Worm (Caenorhabditis elegans) whole organism, L2 larva: ENCODE measurements around the gene lgg-3.

ENCODE experiments used
- aly-2 ChIP-seq: fragments of 150-350 bp; optimal IDR thresholded peaks from 2 replicates; lab custom pipeline; 2014; ENCODE audit warnings: missing biosample characterization, missing genetic modification characterization
- elt-3 ChIP-seq: sonication (generic microtip); optimal IDR thresholded peaks from 2 replicates; lab custom pipeline; 2017; ENCODE audit warnings: missing biosample characterization, missing genetic modification characterization
- mdl-1 ChIP-seq, 2 experiments: fragments of 150-350 bp in 1 of 2; sonication (generic microtip) in 1 of 2; optimal IDR thresholded peaks; 2 replicates each; lab custom pipeline; 2017; ENCODE audit warnings: missing biosample characterization in 2 of 2, missing genetic modification characterization in 2 of 2
- nhr-10 ChIP-seq: sonication (generic microtip); optimal IDR thresholded peaks from 2 replicates; lab custom pipeline; 2017; ENCODE audit warnings: missing biosample characterization, missing genetic modification characterization
- skn-1 ChIP-seq: sonication (generic microtip); optimal IDR thresholded peaks from 2 replicates; lab custom pipeline; 2017; ENCODE audit warnings: missing biosample characterization, missing genetic modification characterization
- unc-62 ChIP-seq: fragments of 150-350 bp; optimal IDR thresholded peaks from 2 replicates; lab custom pipeline; 2014; ENCODE audit warnings: missing biosample characterization, missing genetic modification reagents, missing genetic modification characterization
- zag-1 ChIP-seq: fragments of 150-350 bp; optimal IDR thresholded peaks from 2 replicates; lab custom pipeline; 2014; ENCODE audit warnings: missing biosample characterization, missing genetic modification characterization

- TF ChIP-seq nhr-10 (tag; lab: Kevin White, UChicago) (no peak), mdl-1 (tag; optimal IDR thresholded peaks at IDR 0.05; lab: Kevin White, UChicago) (no peak), zag-1 (tag; lab: Kevin White, UChicago) (no peak), skn-1 (tag; lab: Kevin White, UChicago) (no peak), aly-2 (tag; lab: Kevin White, UChicago) (no peak), unc-62 (GFP tag; lab: Kevin White, UChicago) (no peak), elt-3 (tag; lab: Kevin White, UChicago) (no peak)
Observed at ce11 chrIII:5714230-5714983, 16.6 kb upstream of the lgg-3 start, which contains the start of gene arf-1.
